Fruit fly (Drosophila melanogaster) whole organism, prepupa: ENCODE data around the gene CG45065.

Experiments
- CG10631 ChIP-seq: fragments of 200-800 bp; sonication (Bioruptor generic); optimal IDR thresholded peaks from 2 replicates; lab custom pipeline; 2016; ENCODE audit warnings: missing biosample characterization, missing genetic modification characterization
- CG11762 ChIP-seq: fragments of 200-800 bp; sonication (Bioruptor generic); optimal IDR thresholded peaks from 3 replicates; lab custom pipeline; 2016; ENCODE audit warnings: missing biosample characterization, missing genetic modification characterization; ENCODE audit not compliant: insufficient read depth
- CG15336 ChIP-seq: fragments of 200-800 bp; sonication (Bioruptor generic); IDR thresholded peaks from 2 replicates; pipeline ENCODE4 v1.3.6; 2022; ENCODE audit warnings: missing biosample characterization, missing genetic modification characterization
- CG16779 ChIP-seq: fragments of 200-800 bp; sonication (Bioruptor generic); optimal IDR thresholded peaks from 3 replicates; lab custom pipeline; 2017; ENCODE audit warnings: missing biosample characterization, mild to moderate bottlenecking, missing genetic modification characterization
- CG32006 ChIP-seq: fragments of 200-800 bp; sonication (Bioruptor generic); optimal IDR thresholded peaks from 3 replicates; lab custom pipeline; 2017; ENCODE audit warnings: missing biosample characterization, mild to moderate bottlenecking, missing genetic modification characterization
- CG34406 ChIP-seq: fragments of 200-800 bp; sonication (Bioruptor generic); optimal IDR thresholded peaks from 3 replicates; lab custom pipeline; 2016; ENCODE audit warnings: missing biosample characterization, missing genetic modification characterization
- CG4318 ChIP-seq: fragments of 200-800 bp; sonication (Bioruptor generic); optimal IDR thresholded peaks from 3 replicates; lab custom pipeline; 2017; ENCODE audit warnings: missing biosample characterization, mild to moderate bottlenecking, missing genetic modification characterization
- CG6276 ChIP-seq: fragments of 200-800 bp; sonication (Bioruptor generic); optimal IDR thresholded peaks from 2 replicates; lab custom pipeline; 2017; ENCODE audit warnings: missing biosample characterization, mild to moderate bottlenecking, missing genetic modification characterization
- CG6854 ChIP-seq: fragments of 200-800 bp; sonication (Bioruptor generic); optimal IDR thresholded peaks from 2 replicates; lab custom pipeline; 2017; ENCODE audit warnings: missing biosample characterization, mild to moderate bottlenecking, missing genetic modification characterization
- CG7368 ChIP-seq: fragments of 200-800 bp; sonication (Bioruptor generic); optimal IDR thresholded peaks from 3 replicates; lab custom pipeline; 2016; ENCODE audit warnings: missing biosample characterization, missing genetic modification characterization
- CG8119 ChIP-seq: fragments of 200-800 bp; sonication (Bioruptor generic); IDR thresholded peaks from 3 replicates; pipeline ENCODE4 v1.3.6; 2022; ENCODE audit warnings: missing biosample characterization, missing genetic modification characterization
- Eip78C ChIP-seq: fragments of 200-800 bp; sonication (Bioruptor generic); peaks from one replicate; lab custom pipeline; 2016; ENCODE audit warnings: missing biosample characterization, missing genetic modification characterization
- Eip93F ChIP-seq: fragments of 200-800 bp; sonication (Bioruptor generic); optimal IDR thresholded peaks from 2 replicates; lab custom pipeline; 2016; ENCODE audit warnings: missing biosample characterization, mild to moderate bottlenecking, missing genetic modification characterization
- Hr39 ChIP-seq: fragments of 200-800 bp; sonication (Bioruptor generic); optimal IDR thresholded peaks from 2 replicates; lab custom pipeline; 2016; ENCODE audit warnings: missing biosample characterization, missing genetic modification characterization
- Hr4 ChIP-seq: fragments of 200-800 bp; sonication (Bioruptor generic); optimal IDR thresholded peaks from 3 replicates; lab custom pipeline; 2016; ENCODE audit warnings: missing biosample characterization, missing genetic modification characterization
- OdsH ChIP-seq: fragments of 200-800 bp; sonication (Bioruptor generic); optimal IDR thresholded peaks from 3 replicates; lab custom pipeline; 2016; ENCODE audit warnings: missing biosample characterization, missing genetic modification characterization
- Smox ChIP-seq: fragments of 200-800 bp; sonication (Bioruptor generic); optimal IDR thresholded peaks from 3 replicates; lab custom pipeline; 2016; ENCODE audit warnings: missing biosample characterization, missing genetic modification characterization
- Sox14 ChIP-seq: fragments of 200-800 bp; sonication (Bioruptor generic); optimal IDR thresholded peaks from 3 replicates; lab custom pipeline; 2016; ENCODE audit warnings: missing biosample characterization, missing genetic modification characterization
- Sox15 ChIP-seq: fragments of 200-800 bp; sonication (Bioruptor generic); optimal IDR thresholded peaks from 3 replicates; lab custom pipeline; 2016; ENCODE audit warnings: missing biosample characterization, missing genetic modification characterization
- achi ChIP-seq: fragments of 200-800 bp; sonication (Bioruptor generic); optimal IDR thresholded peaks from 3 replicates; lab custom pipeline; 2016; ENCODE audit warnings: missing biosample characterization, missing genetic modification characterization
- acj6 ChIP-seq: fragments of 200-800 bp; sonication (Bioruptor generic); optimal IDR thresholded peaks from 3 replicates; lab custom pipeline; 2016; ENCODE audit warnings: missing biosample characterization, missing genetic modification characterization
- dsx ChIP-seq: fragments of 200-800 bp; optimal IDR thresholded peaks from 3 replicates; lab custom pipeline; 2019; ENCODE audit warnings: missing biosample characterization, mild to moderate bottlenecking, missing genetic modification characterization, moderate library complexity; ENCODE audit not compliant: poor library complexity, severe bottlenecking
- eg ChIP-seq: fragments of 200-800 bp; sonication (Bioruptor generic); IDR thresholded peaks from 3 replicates; pipeline ENCODE4 v1.3.6; 2022; ENCODE audit warnings: missing biosample characterization, missing genetic modification characterization
- esn ChIP-seq: fragments of 200-800 bp; sonication (Bioruptor generic); optimal IDR thresholded peaks from 2 replicates; lab custom pipeline; 2016; ENCODE audit warnings: missing biosample characterization, mild to moderate bottlenecking, missing genetic modification characterization, moderate library complexity
- fd59A ChIP-seq: fragments of 200-800 bp; sonication (Bioruptor generic); optimal IDR thresholded peaks from 2 replicates; lab custom pipeline; 2017; ENCODE audit warnings: missing biosample characterization, mild to moderate bottlenecking, missing genetic modification characterization, missing genetic modification reagents
- fd85E ChIP-seq: fragments of 200-800 bp; sonication (Bioruptor generic); optimal IDR thresholded peaks from 3 replicates; lab custom pipeline; 2016; ENCODE audit warnings: missing biosample characterization, missing genetic modification characterization
- fkh ChIP-seq: fragments of 200-800 bp; sonication (Bioruptor generic); optimal IDR thresholded peaks from 3 replicates; lab custom pipeline; 2017; ENCODE audit warnings: missing biosample characterization, mild to moderate bottlenecking, missing genetic modification characterization, moderate library complexity
- lz ChIP-seq: fragments of 200-800 bp; sonication (Bioruptor generic); optimal IDR thresholded peaks from 3 replicates; lab custom pipeline; 2016; ENCODE audit warnings: missing biosample characterization, missing genetic modification characterization
- net ChIP-seq: fragments of 200-800 bp; sonication (Bioruptor generic); optimal IDR thresholded peaks from 3 replicates; lab custom pipeline; 2016; ENCODE audit warnings: missing biosample characterization, missing genetic modification characterization
- pdm3 ChIP-seq: fragments of 200-800 bp; sonication (Bioruptor generic); optimal IDR thresholded peaks from 3 replicates; lab custom pipeline; 2016; ENCODE audit warnings: missing biosample characterization, missing genetic modification characterization
- spab ChIP-seq: fragments of 200-800 bp; sonication (Bioruptor generic); optimal IDR thresholded peaks from 2 replicates; lab custom pipeline; 2017; ENCODE audit warnings: missing biosample characterization, mild to moderate bottlenecking, missing genetic modification characterization, missing genetic modification reagents
- svp ChIP-seq: fragments of 200-800 bp; sonication (Bioruptor generic); peaks from one replicate; lab custom pipeline; 2016; ENCODE audit warnings: missing biosample characterization, missing genetic modification characterization
- topi ChIP-seq: fragments of 200-800 bp; sonication (Bioruptor generic); optimal IDR thresholded peaks from 3 replicates; lab custom pipeline; 2016; ENCODE audit warnings: missing biosample characterization, missing genetic modification characterization
- vri ChIP-seq: fragments of 200-800 bp; sonication (Bioruptor generic); optimal IDR thresholded peaks from 3 replicates; lab custom pipeline; 2016; ENCODE audit warnings: missing biosample characterization, mild to moderate bottlenecking, missing genetic modification characterization

Gene CG45065

DNA sequence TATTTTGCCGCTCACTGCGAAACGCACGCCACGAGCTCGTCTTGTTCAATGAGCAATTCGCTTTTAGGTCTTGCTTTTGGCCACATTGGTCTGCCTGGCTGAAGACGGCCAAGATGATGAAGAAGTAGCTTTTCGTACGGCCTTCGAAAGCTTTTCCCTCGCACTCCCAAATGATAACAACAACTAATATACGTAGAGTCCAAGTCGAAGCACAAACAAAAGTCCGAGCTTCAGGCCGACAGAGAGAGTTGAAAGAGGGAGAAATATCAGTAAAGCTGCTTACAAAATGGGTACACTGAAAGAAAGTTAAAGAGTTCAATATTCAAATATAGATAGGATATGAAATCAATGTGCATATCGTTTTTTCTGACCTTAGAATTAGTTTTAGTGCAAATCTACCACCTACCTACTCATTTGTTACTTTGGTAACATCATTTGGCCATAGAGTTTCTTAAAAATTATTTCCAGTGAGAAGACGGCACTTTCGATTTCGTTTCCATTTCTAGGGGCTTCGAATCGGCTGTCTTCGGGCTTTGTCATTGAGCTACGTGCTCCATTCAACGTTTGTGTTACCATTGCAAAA is at the start of gene CG45065, which contains the start of gene CG45064 (continued):
- TF ChIP-seq net (GFP tag; lab: Kevin White, UChicago), result peak; percentile 88
- peak; percentile 97 for TF ChIP-seq Hr4
- peak; percentile 86 for TF ChIP-seq Sox15
- peak; percentile 45 for TF ChIP-seq spab (GFP tag; lab: Kevin White, UChicago)
- peak; percentile 94 for TF ChIP-seq CG32006 (GFP tag; lab: Kevin White, UChicago)
- TF ChIP-seq CG10631, result peak; percentile 84
- TF ChIP-seq achi, result peak; percentile 84
- TF ChIP-seq CG8119 (GFP tag; lab: Robert Waterston, UW), result peak; percentile 94
- TF ChIP-seq lz (GFP tag; lab: Kevin White, UChicago), result peak; percentile 86

- TF ChIP-seq fkh (GFP tag; lab: Kevin White, UChicago), result no peak
- TF ChIP-seq fd59A (GFP tag; lab: Kevin White, UChicago), result no peak
- TF ChIP-seq Eip78C (GFP tag; lab: Kevin White, UChicago), result no peak
- TF ChIP-seq Sox14 (GFP tag; lab: Kevin White, UChicago), result no peak
- TF ChIP-seq fd85E (GFP tag; lab: Kevin White, UChicago), result no peak
- no peak for TF ChIP-seq vri (GFP tag; lab: Kevin White, UChicago)
- TF ChIP-seq topi, result no peak
- TF ChIP-seq eg (GFP tag; lab: Robert Waterston, UW), result no peak
- no peak for TF ChIP-seq CG6854 (GFP tag; lab: Kevin White, UChicago)
- no peak for TF ChIP-seq OdsH
- no peak for TF ChIP-seq Smox (GFP tag; lab: Kevin White, UChicago)
- TF ChIP-seq svp (GFP tag; lab: Kevin White, UChicago), result no peak
- TF ChIP-seq CG16779 (tag; lab: Kevin White, UChicago), result no peak
- no peak for TF ChIP-seq acj6 (GFP tag; lab: Kevin White, UChicago)
Observed at dm6 chrX:14931296-14931695, 48.9 kb upstream of the CG45065 start.

dm6 chrX:14929813-14930212 is 47.4 kb upstream of the CG45065 start:
- no peak for TF ChIP-seq pdm3 (GFP tag; lab: Kevin White, UChicago)
- TF ChIP-seq Eip78C (GFP tag; lab: Kevin White, UChicago), result peak; percentile 34
- no peak for TF ChIP-seq esn (GFP tag; lab: Kevin White, UChicago)
- TF ChIP-seq vri (GFP tag; lab: Kevin White, UChicago), result peak; percentile 42
- TF ChIP-seq CG15336, result no peak
- TF ChIP-seq, all 60 proteins: peak for 2

dm6 chrX:14928844-14929243 is 46.5 kb upstream of the CG45065 start, which contains the start of gene CG32591:
Gene CG32591, minus strand, starts transcription at chrX:14928944.
- TF ChIP-seq Eip93F (no peak), CG6276 (GFP tag; lab: Kevin White, UChicago) (no peak), dsx (GFP tag; lab: Kevin White, UChicago) (no peak), Sox15 (no peak), CG11762 (GFP tag; lab: Kevin White, UChicago) (no peak), Hr39 (GFP tag; lab: Kevin White, UChicago) (no peak), CG7368 (GFP tag; lab: Kevin White, UChicago) (no peak), acj6 (GFP tag; lab: Kevin White, UChicago) (no peak), Hr4 (no peak), CG32006 (GFP tag; lab: Kevin White, UChicago) (no peak), vri (GFP tag; lab: Kevin White, UChicago) (no peak), CG4318 (GFP tag; lab: Kevin White, UChicago) (no peak), CG34406 (GFP tag; lab: Kevin White, UChicago) (no peak)
